Worm (Caenorhabditis elegans): ENCODE data around the gene brf-1.
A peak's percentile ranks its signal among the peaks of the same experiment; 100 is the strongest.

Gene brf-1

DNA sequence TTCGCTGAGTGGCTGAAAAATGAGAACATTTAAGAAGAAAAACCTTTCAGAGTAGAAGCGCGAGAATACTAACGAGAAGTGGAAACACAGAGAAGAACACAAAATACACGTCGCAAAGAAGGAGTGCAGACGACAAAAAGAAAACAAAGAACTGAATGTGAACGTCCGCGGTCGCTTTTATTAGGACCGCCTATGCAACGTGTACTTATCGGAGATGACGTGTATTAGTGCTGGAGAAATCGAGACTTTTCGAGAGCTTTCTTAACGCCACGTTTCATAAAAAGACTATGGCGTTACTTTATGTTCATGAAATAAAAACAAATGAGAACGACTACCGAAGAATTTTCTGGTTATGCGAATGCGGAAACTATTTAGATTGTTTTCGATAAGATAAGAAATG lies 46.8 kb downstream of the brf-1 start, which contains the start of gene hsp-4:
TSS of gene hsp-4 (minus strand) at position 139 of the 400 bp plus-strand sequence.
- TF ChIP-seq nfya-1 (tag; optimal IDR thresholded peaks at IDR 0.05; ENCODE audit: insufficient read depth) (peak; percentile 46), ceh-28 (tag; optimal IDR thresholded peaks at IDR 0.05) (peak; percentile 2), fos-1 (tag; optimal IDR thresholded peaks at IDR 0.05) (no peak), lin-39 (tag; optimal IDR thresholded peaks at IDR 0.05) (no peak), fkh-10 (GFP tag; optimal IDR thresholded peaks at IDR 0.05) (no peak), unc-62 (GFP tag; optimal IDR thresholded peaks at IDR 0.05) (no peak), nhr-76 (tag; optimal IDR thresholded peaks at IDR 0.05) (no peak), nhr-12 (tag; optimal IDR thresholded peaks at IDR 0.05) (no peak), ceh-9 (tag; optimal IDR thresholded peaks at IDR 0.05) (no peak), elt-3 (tag; optimal IDR thresholded peaks at IDR 0.05) (no peak), elt-2 (tag; optimal IDR thresholded peaks at IDR 0.05) (peak; percentile 43), nhr-25 (tag; optimal IDR thresholded peaks at IDR 0.05) (peak; percentile 67), nhr-23 (tag; optimal IDR thresholded peaks at IDR 0.05) (peak; percentile 63), lsy-12 (tag; optimal IDR thresholded peaks at IDR 0.05) (no peak)

- no peak for TF ChIP-seq pha-4 (tag; optimal IDR thresholded peaks at IDR 0.05)
Observed at ce11 chrII:7353027-7353426, 47.4 kb downstream of the brf-1 start.

- TF ChIP-seq ztf-11 (tag; optimal IDR thresholded peaks at IDR 0.05) (no peak), elt-2 (tag; optimal IDR thresholded peaks at IDR 0.05) (peak; percentile 11)
Observed at ce11 chrII:7356326-7356725, 50.7 kb downstream of the brf-1 start, which contains the start of gene haf-2. Gene haf-2, minus strand, starts transcription at chrII:7356426.

DNA sequence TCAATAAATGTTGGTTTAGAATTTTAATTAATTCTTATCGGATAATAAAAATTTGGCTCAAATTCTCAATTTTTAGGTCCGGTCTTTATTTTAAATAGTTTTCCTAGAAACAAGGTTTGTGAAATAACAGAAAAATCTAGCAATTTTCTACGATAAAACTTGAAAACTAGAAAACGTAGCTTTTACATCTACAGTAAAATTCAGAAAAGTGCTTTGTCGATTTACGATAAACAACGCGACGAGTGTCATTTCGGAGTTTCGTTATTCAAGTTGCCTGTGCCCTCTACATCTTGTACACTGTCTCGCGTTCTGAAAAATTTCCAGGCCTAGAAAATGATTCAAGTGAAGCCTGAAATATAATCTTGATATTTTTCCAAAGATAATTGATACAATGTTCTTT lies 51.1 kb downstream of the brf-1 start:
- no peak for TF ChIP-seq ceh-9 (tag; optimal IDR thresholded peaks at IDR 0.05)
- TF ChIP-seq eor-1 (tag; optimal IDR thresholded peaks at IDR 0.05) = no peak
- TF ChIP-seq ceh-28 (tag; optimal IDR thresholded peaks at IDR 0.05) = no peak
- no peak for TF ChIP-seq egl-27 (tag; optimal IDR thresholded peaks at IDR 0.05)
- TF ChIP-seq egl-5 (tag; optimal IDR thresholded peaks at IDR 0.05) = no peak
- no peak for TF ChIP-seq ama-1 (optimal IDR thresholded peaks at IDR 0.05)
- TF ChIP-seq mml-1 (tag; optimal IDR thresholded peaks at IDR 0.05) = no peak
- no peak for TF ChIP-seq ceh-82 (tag; optimal IDR thresholded peaks at IDR 0.05)
- TF ChIP-seq jun-1 (tag; optimal IDR thresholded peaks at IDR 0.05) = no peak
- no peak for TF ChIP-seq ZK546.5 (tag; optimal IDR thresholded peaks at IDR 0.05)
- TF ChIP-seq nhr-28 (tag; optimal IDR thresholded peaks at IDR 0.05) = no peak
- TF ChIP-seq snpc-4 (tag; optimal IDR thresholded peaks at IDR 0.05) = no peak
- no peak for TF ChIP-seq ztf-4 (tag; optimal IDR thresholded peaks at IDR 0.05)
- TF ChIP-seq zag-1 (tag; optimal IDR thresholded peaks at IDR 0.05) = no peak
- peak; percentile 6 for TF ChIP-seq hmg-11 (tag; optimal IDR thresholded peaks at IDR 0.05)
- no peak for TF ChIP-seq fkh-2 (tag; optimal IDR thresholded peaks at IDR 0.05)
- peak; percentile 30 for TF ChIP-seq lin-15B (tag; optimal IDR thresholded peaks at IDR 0.05)
- TF ChIP-seq skn-1 (tag; optimal IDR thresholded peaks at IDR 0.05) = no peak
- peak; percentile 48 for TF ChIP-seq pha-4 (tag; optimal IDR thresholded peaks at IDR 0.05)
- TF ChIP-seq fkh-10 (GFP tag; optimal IDR thresholded peaks at IDR 0.05) = no peak
- TF ChIP-seq nhr-23 (tag; optimal IDR thresholded peaks at IDR 0.05) = peak; percentile 20
- no peak for TF ChIP-seq nhr-25 (tag; optimal IDR thresholded peaks at IDR 0.05)
- TF ChIP-seq aly-2 (tag; optimal IDR thresholded peaks at IDR 0.05) = no peak
- no peak for TF ChIP-seq lsy-12 (tag; optimal IDR thresholded peaks at IDR 0.05)
- TF ChIP-seq nhr-77 (tag; optimal IDR thresholded peaks at IDR 0.05) = no peak
- TF ChIP-seq ztf-11 (tag; optimal IDR thresholded peaks at IDR 0.05) = no peak
- TF ChIP-seq unc-39 (tag; optimal IDR thresholded peaks at IDR 0.05) = no peak
- TF ChIP-seq nhr-67 (tag; optimal IDR thresholded peaks at IDR 0.05) = no peak
- peak; percentile 38 for TF ChIP-seq nfya-1 (tag; optimal IDR thresholded peaks at IDR 0.05; ENCODE audit: insufficient read depth)
- TF ChIP-seq unc-62 (GFP tag; optimal IDR thresholded peaks at IDR 0.05) = no peak
- no peak for TF ChIP-seq elt-1 (tag; optimal IDR thresholded peaks at IDR 0.05)
- no peak for TF ChIP-seq sea-2 (GFP tag; optimal IDR thresholded peaks at IDR 0.05)
- TF ChIP-seq nhr-237 (tag; optimal IDR thresholded peaks at IDR 0.05) = no peak
- no peak for TF ChIP-seq nhr-12 (tag; optimal IDR thresholded peaks at IDR 0.05)
- no peak for TF ChIP-seq daf-12 (tag; optimal IDR thresholded peaks at IDR 0.05)
- TF ChIP-seq pqm-1 (tag; optimal IDR thresholded peaks at IDR 0.05) = no peak
- TF ChIP-seq mdl-1 (tag; optimal IDR thresholded peaks at IDR 0.05) = no peak
- TF ChIP-seq fos-1 (tag; optimal IDR thresholded peaks at IDR 0.05) = no peak
- TF ChIP-seq tbx-2 (tag; optimal IDR thresholded peaks at IDR 0.05) = no peak
- no peak for TF ChIP-seq nhr-11 (tag; optimal IDR thresholded peaks at IDR 0.05)
- no peak for TF ChIP-seq ceh-16 (tag; optimal IDR thresholded peaks at IDR 0.05)
- TF ChIP-seq nhr-76 (tag; optimal IDR thresholded peaks at IDR 0.05) = no peak
- TF ChIP-seq elt-2 (tag; optimal IDR thresholded peaks at IDR 0.05) = no peak
- TF ChIP-seq R02D3.7 (tag; optimal IDR thresholded peaks at IDR 0.05) = peak; percentile 85
- no peak for TF ChIP-seq nhr-43 (tag; optimal IDR thresholded peaks at IDR 0.05; ENCODE audit: poor library complexity, severe bottlenecking)
- TF ChIP-seq elt-3 (tag; optimal IDR thresholded peaks at IDR 0.05) = no peak
